Worm (Caenorhabditis elegans) whole organism, L2 larva: ENCODE measurements around the gene F16H6.8.

Experiments used
- aly-2 ChIP-seq: fragments of 150-350 bp; optimal IDR thresholded peaks from 2 replicates; lab custom pipeline; 2014; ENCODE audit warnings: missing biosample characterization, missing genetic modification characterization
- ama-1 ChIP-seq: fragments of 150-350 bp; optimal IDR thresholded peaks from 2 replicates; lab custom pipeline; 2018; ENCODE audit warnings: inconsistent platforms
- snpc-4 ChIP-seq: fragments of 150-350 bp; optimal IDR thresholded peaks from 2 replicates; lab custom pipeline; 2014; ENCODE audit warnings: missing biosample characterization, missing genetic modification characterization
- unc-39 ChIP-seq: fragments of 150-350 bp; optimal IDR thresholded peaks from 2 replicates; lab custom pipeline; 2014; ENCODE audit warnings: missing biosample characterization, missing genetic modification characterization

DNA sequence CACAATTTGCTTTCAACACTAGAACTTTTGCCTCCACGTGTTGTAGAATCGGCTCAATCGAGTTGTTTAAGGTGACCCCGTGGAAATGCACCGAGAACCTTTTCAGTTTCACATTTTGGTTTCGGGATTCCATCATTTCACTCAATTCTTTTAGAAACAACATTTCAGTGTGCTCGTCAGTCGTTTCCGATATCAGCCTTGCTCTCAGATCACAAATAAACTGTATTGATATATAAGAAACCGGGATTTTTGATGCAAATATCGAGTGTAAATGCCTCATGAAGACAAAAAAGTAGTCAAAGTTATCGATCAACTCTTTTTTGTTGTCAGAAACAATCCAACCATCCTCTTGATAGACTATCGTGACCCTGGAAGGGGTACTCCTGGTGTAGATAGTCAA is 49.4 kb upstream of the F16H6.8 start:
- TF ChIP-seq ama-1 (lab: Kevin White, UChicago) (no peak), snpc-4 (tag; lab: Kevin White, UChicago) (no peak), unc-39 (tag; lab: Kevin White, UChicago) (no peak), aly-2 (tag; lab: Kevin White, UChicago) (no peak)
